Fruit fly (Drosophila melanogaster): Measurements from ENCODE around the gene CG16965.

The CG16965 gene

dm6 chr2L:12002051-12002450 is 20.7 kb downstream of the CG16965 start, which contains the start of gene Hacd1:
Gene Hacd1, minus strand, starts transcription at chr2L:12002266.
- TF ChIP-seq HLH106 (tag; optimal IDR thresholded peaks at IDR 0.05) = no peak
- no peak for TF ChIP-seq Rel (GFP tag; optimal IDR thresholded peaks at IDR 0.05)
- TF ChIP-seq Rel (tag; optimal IDR thresholded peaks at IDR 0.05) = peak; percentile 7
- no peak for TF ChIP-seq dl (GFP tag; optimal IDR thresholded peaks at IDR 0.05; ENCODE audit: insufficient read depth in 1 of 2, partially characterized antibody in 2 of 2)
- TF ChIP-seq rgr (GFP tag; optimal IDR thresholded peaks at IDR 0.05) = no peak

DNA sequence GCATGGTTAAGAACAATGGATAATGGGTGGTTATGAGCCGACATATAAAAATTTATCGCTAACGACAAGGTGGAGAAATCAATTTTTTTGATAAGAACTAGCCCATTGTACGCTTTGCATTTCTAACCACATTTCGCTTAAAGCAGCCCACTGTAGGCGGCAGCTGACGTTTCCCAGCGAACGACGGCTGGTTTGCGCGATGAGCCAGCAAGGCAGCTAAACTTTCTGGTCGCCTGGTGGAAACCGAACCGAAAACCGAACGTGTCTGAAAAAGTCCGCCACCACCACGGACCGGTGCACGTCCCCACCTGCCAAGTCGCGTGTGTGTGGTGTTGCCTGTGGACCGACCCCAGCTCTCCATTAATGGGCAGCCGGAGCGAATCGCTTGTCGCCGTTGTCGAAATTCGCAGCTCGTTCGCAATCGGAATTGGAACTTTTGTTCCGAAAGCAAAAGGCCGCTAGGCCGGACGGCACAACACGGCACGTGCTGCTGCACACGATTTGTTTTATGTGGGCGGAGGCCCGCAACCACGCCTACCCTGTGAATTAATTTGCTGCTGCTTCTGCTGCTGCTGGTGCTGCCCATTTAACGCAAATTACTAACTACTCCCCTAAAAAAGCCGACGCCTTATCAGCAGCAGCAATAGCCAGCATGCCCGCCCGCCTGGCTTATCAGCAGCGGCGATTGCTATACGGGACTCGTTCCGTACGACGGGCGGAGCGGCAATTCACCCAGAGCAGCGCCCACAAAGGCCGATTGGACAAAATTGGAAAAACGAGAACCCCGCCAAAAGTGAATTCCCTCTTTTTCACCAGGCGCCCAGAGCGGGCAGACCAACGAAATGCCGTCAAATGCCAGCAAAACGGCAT is 21.8 kb downstream of the CG16965 start:
- TF ChIP-seq woc (GFP tag; optimal IDR thresholded peaks at IDR 0.05) (peak; percentile 84), ey (GFP tag; optimal IDR thresholded peaks at IDR 0.05) (no peak), CG9705 (GFP tag; optimal IDR thresholded peaks at IDR 0.05) (no peak), rgr (GFP tag; optimal IDR thresholded peaks at IDR 0.05) (peak; percentile 2), tai (GFP tag; optimal IDR thresholded peaks at IDR 0.05) (no peak), Dfd (GFP tag; optimal IDR thresholded peaks at IDR 0.05) (peak; percentile 8), HLH106 (tag; optimal IDR thresholded peaks at IDR 0.05) (peak; percentile 49), Hnf4 (GFP tag; optimal IDR thresholded peaks at IDR 0.05) (peak; percentile 8), Sp1 (GFP tag; optimal IDR thresholded peaks at IDR 0.05) (peak; percentile 20), fru (GFP tag; optimal IDR thresholded peaks at IDR 0.05) (peak; percentile 5), h (GFP tag; optimal IDR thresholded peaks at IDR 0.05) (peak; percentile 88), CG32264 (GFP tag; optimal IDR thresholded peaks at IDR 0.05) (no peak), sv (GFP tag; optimal IDR thresholded peaks at IDR 0.05) (no peak), Rel (GFP tag; optimal IDR thresholded peaks at IDR 0.05) (no peak), Rel (tag; optimal IDR thresholded peaks at IDR 0.05) (peak; percentile 99), OdsH (GFP tag; optimal IDR thresholded peaks at IDR 0.05) (peak; percentile 1), Mio (GFP tag; optimal IDR thresholded peaks at IDR 0.05) (no peak), CrebA (GFP tag; optimal IDR thresholded peaks at IDR 0.05; ENCODE audit: borderline replicate concordance) (no peak), dl (GFP tag; optimal IDR thresholded peaks at IDR 0.05; ENCODE audit: insufficient read depth in 1 of 2, partially characterized antibody in 2 of 2) (peak; percentile 64 to 90), psq (GFP tag; optimal IDR thresholded peaks at IDR 0.05) (peak; percentile 0), Jra (GFP tag; optimal IDR thresholded peaks at IDR 0.05) (peak; percentile 40), Hr78 (GFP tag; optimal IDR thresholded peaks at IDR 0.05) (no peak), br (GFP tag; optimal IDR thresholded peaks at IDR 0.05) (peak; percentile 63), foxo (GFP tag; optimal IDR thresholded peaks at IDR 0.05) (peak in 1 of 2 experiments; percentile 46), Hr83 (GFP tag; optimal IDR thresholded peaks at IDR 0.05; ENCODE audit: poor library complexity, severe bottlenecking) (peak; percentile 50), GATAd (GFP tag; optimal IDR thresholded peaks at IDR 0.05) (no peak)

DNA sequence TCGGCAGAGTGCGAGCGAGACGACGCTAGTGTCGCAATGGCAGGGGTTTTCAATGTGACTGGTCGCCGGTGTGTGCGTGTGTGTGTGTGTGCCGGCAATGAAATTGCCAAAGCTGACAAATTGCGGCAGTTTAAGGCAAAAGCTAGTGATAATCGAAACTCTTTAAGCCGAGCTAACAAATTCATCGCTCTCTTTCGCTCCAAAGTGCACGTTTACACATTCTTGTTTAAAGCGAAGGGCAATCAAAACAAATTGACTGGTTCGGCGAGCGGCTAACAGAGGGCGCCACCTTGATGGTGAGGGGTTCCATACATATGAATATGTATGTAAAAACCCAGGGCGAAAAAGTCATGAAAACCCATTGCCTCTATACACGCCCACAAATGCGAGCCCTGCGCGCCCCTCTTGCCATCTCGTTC is 22.4 kb downstream of the CG16965 start:
- TF ChIP-seq lola (GFP tag; optimal IDR thresholded peaks at IDR 0.05) (peak; percentile 1), Dfd (GFP tag; optimal IDR thresholded peaks at IDR 0.05) (no peak), Hr83 (GFP tag; optimal IDR thresholded peaks at IDR 0.05; ENCODE audit: poor library complexity, severe bottlenecking) (peak; percentile 22), foxo (GFP tag; optimal IDR thresholded peaks at IDR 0.05) (peak in 1 of 2 experiments; percentile 32)

DNA sequence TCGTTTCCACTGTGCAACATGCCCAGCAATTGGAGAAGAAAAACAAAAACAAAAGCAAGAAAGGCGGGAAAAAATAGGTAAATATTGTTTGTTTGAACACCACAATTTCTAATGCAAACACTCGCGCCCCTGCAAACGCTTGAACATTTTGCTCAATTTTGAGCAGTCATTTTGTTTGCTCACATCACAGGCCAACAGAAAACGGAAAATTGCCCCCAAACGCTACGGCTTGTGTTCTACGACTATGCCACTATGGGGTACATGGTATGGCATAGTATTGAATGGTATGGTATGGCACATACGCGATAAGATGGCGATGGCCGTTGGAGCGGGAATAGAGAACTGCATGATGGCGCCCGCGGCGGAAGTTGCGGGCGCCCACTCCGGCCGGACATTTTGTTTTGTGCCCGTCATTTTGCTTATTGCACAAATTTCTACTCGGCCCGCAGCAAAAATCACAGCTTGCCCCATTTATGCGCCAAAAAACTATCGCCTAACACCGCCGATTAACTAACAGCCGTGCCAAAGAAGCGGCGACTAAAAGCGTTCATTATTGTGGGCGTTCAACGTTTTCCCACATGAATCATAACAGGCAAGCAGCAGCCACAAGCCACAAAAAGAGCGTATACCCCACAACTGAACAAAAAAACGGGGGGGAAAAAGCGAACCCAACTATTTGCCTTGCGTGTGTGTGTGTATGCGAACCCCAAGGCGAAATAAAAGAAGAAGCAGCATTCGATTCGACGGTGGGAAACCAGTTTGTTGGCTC is 23.0 kb downstream of the CG16965 start:
- TF ChIP-seq pan (optimal IDR thresholded peaks at IDR 0.05) (no peak), dl (GFP tag; optimal IDR thresholded peaks at IDR 0.05; ENCODE audit: insufficient read depth in 1 of 2, partially characterized antibody in 2 of 2) (peak in 1 of 2 experiments; percentile 31), Hnf4 (GFP tag; optimal IDR thresholded peaks at IDR 0.05) (no peak), woc (GFP tag; optimal IDR thresholded peaks at IDR 0.05) (no peak), Hr78 (GFP tag; optimal IDR thresholded peaks at IDR 0.05) (no peak), sv (GFP tag; optimal IDR thresholded peaks at IDR 0.05) (peak; percentile 28), fru (GFP tag; optimal IDR thresholded peaks at IDR 0.05) (no peak), Vsx2 (GFP tag; optimal IDR thresholded peaks at IDR 0.05; ENCODE audit: partially characterized antibody) (no peak), Jra (GFP tag; optimal IDR thresholded peaks at IDR 0.05) (no peak), rgr (GFP tag; optimal IDR thresholded peaks at IDR 0.05) (peak; percentile 11), foxo (GFP tag; optimal IDR thresholded peaks at IDR 0.05) (peak in 1 of 2 experiments; percentile 22), lola (GFP tag; optimal IDR thresholded peaks at IDR 0.05) (no peak), jim (GFP tag; optimal IDR thresholded peaks at IDR 0.05) (no peak), OdsH (GFP tag; optimal IDR thresholded peaks at IDR 0.05) (peak; percentile 44)
